Worm (Caenorhabditis elegans): Measurements from ENCODE around the gene pigw-1.

DNA sequence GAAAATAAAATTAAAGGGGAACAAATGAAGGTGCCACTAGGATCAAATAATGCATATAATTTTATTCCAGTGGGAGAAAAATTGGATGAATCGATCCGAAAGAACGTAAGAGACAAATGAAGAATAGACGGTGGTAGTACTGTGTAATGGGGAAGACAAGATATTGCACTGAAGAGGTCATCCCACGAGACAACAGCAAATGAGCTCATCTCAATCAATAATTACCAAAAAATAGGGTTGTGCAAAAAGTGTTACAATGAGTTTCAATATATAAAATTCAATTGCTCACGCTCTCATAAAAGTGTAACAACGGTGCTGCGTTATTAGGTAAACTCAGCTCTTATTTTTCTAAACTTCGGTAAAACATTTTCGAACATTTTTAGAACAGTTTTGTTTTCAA, 47.9 kb downstream of the pigw-1 start, which contains the start of gene K12H6.7:
- TF ChIP-seq ceh-58 (GFP tag; IDR thresholded peaks at IDR 0.05) (no peak), unc-62 (GFP tag; optimal IDR thresholded peaks at IDR 0.05) (no peak)
